Worm (Caenorhabditis elegans): ENCODE measurements around the gene Y47A7.2.

DNA sequence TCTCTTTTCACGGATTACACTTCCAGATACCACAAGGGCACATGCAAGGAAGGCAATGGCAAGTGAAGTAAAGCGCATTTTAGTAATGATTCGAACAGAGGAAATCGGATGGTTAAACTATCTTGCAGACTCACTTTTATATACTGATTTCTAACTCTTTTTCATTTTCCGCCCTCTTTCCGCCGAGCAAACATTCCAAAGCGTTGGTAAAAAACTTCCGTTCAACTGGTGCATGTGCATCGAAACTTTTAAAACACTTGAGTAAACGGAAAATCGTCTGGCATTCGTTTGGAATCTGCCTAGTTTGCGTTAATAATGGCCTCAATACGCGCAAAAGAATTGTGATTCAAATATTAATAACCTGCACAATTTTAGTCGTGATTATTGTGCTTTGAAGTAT, 33.5 kb downstream of the Y47A7.2 start, which contains the start of gene abu-7:
- TF ChIP-seq nhr-23 (tag; optimal IDR thresholded peaks at IDR 0.05) (no peak), elt-3 (tag; optimal IDR thresholded peaks at IDR 0.05) (no peak), R02D3.7 (tag; optimal IDR thresholded peaks at IDR 0.05) (no peak), peb-1 (tag; optimal IDR thresholded peaks at IDR 0.05) (no peak), egl-27 (tag; optimal IDR thresholded peaks at IDR 0.05) (no peak), elt-1 (tag; optimal IDR thresholded peaks at IDR 0.05) (no peak), snpc-4 (tag; optimal IDR thresholded peaks at IDR 0.05) (no peak), unc-62 (GFP tag; optimal IDR thresholded peaks at IDR 0.05) (no peak), nhr-6 (tag; optimal IDR thresholded peaks at IDR 0.05) (no peak), blmp-1 (tag; optimal IDR thresholded peaks at IDR 0.05; ENCODE audit: insufficient read depth) (no peak), lsy-2 (tag; optimal IDR thresholded peaks at IDR 0.05) (no peak), nhr-11 (tag; optimal IDR thresholded peaks at IDR 0.05) (no peak), sma-9 (GFP tag; optimal IDR thresholded peaks at IDR 0.05) (no peak), sma-9 (tag; optimal IDR thresholded peaks at IDR 0.05) (no peak), ztf-11 (tag; optimal IDR thresholded peaks at IDR 0.05) (no peak)
